Worm (Caenorhabditis elegans): ENCODE measurements around the gene rol-3.

Gene rol-3

ce11 chrV:8185737-8186136 lies 52.5 kb downstream of the rol-3 start, which contains the start of gene F20D6.2:
Gene F20D6.2, plus strand, starts transcription at chrV:8186037.
- no peak for TF ChIP-seq unc-62 (GFP tag; optimal IDR thresholded peaks at IDR 0.05)

- TF ChIP-seq unc-62 (GFP tag; optimal IDR thresholded peaks at IDR 0.05), result no peak
Measured at ce11 chrV:8183384-8183783, 54.8 kb downstream of the rol-3 start, which contains the start of gene srp-8. Gene srp-8, plus strand, starts transcription at chrV:8183684.

ce11 chrV:8178914-8179542 lies 59.2 kb downstream of the rol-3 start, which contains the start of gene srp-7:
Gene srp-7, plus strand, starts transcription at chrV:8179126.
- TF ChIP-seq unc-62 (GFP tag; optimal IDR thresholded peaks at IDR 0.05), result no peak

ce11 chrV:8178279-8178678 lies 59.9 kb downstream of the rol-3 start:
- no peak for TF ChIP-seq unc-62 (GFP tag; optimal IDR thresholded peaks at IDR 0.05)
